Fruit fly (Drosophila melanogaster) whole organism, adult: ENCODE data around the gene CG4133.

Experiments
- CG11617 ChIP-seq: fragments of 200-800 bp; sonication (Bioruptor generic); optimal IDR thresholded peaks from 2 replicates; lab custom pipeline; 2017; ENCODE audit warnings: mild to moderate bottlenecking, missing biosample characterization, missing genetic modification reagents, missing genetic modification characterization
- CG12768 ChIP-seq: fragments of 200-800 bp; sonication (Bioruptor generic); optimal IDR thresholded peaks from 2 replicates; lab custom pipeline; 2017; ENCODE audit warnings: missing biosample characterization, missing genetic modification characterization, mild to moderate bottlenecking, moderate library complexity, missing genetic modification reagents
- CG14711 ChIP-seq: fragments of 200-800 bp; sonication (Bioruptor generic); optimal IDR thresholded peaks from 2 replicates; lab custom pipeline; 2018; ENCODE audit warnings: missing biosample characterization, mild to moderate bottlenecking, missing genetic modification characterization, moderate library complexity
- CG1620 ChIP-seq: fragments of 200-800 bp; sonication (Bioruptor generic); optimal IDR thresholded peaks from 2 replicates; lab custom pipeline; 2016; ENCODE audit warnings: missing biosample characterization, missing genetic modification characterization
- CG33017 ChIP-seq: fragments of 200-800 bp; sonication (Bioruptor generic); optimal IDR thresholded peaks from 2 replicates; lab custom pipeline; 2018; ENCODE audit warnings: missing biosample characterization, mild to moderate bottlenecking, missing genetic modification characterization, moderate library complexity
- CG5204 ChIP-seq: fragments of 200-800 bp; sonication (Bioruptor generic); optimal IDR thresholded peaks from 2 replicates; lab custom pipeline; 2016; ENCODE audit warnings: missing biosample characterization, missing genetic modification characterization
- CG7045 ChIP-seq: fragments of 200-800 bp; sonication (Bioruptor generic); optimal IDR thresholded peaks from 2 replicates; lab custom pipeline; 2017; ENCODE audit warnings: missing biosample characterization, mild to moderate bottlenecking, missing genetic modification characterization
- CG7101 ChIP-seq: fragments of 200-800 bp; sonication (Bioruptor generic); optimal IDR thresholded peaks from 2 replicates; lab custom pipeline; 2018; ENCODE audit warnings: missing biosample characterization, mild to moderate bottlenecking, missing genetic modification characterization, moderate library complexity
- Clk ChIP-seq: fragments of 200-800 bp; sonication (Bioruptor generic); optimal IDR thresholded peaks from 2 replicates; lab custom pipeline; 2017; ENCODE audit warnings: missing biosample characterization, missing genetic modification characterization
- Crg-1 ChIP-seq: fragments of 200-800 bp; sonication (Bioruptor generic); optimal IDR thresholded peaks from 2 replicates; lab custom pipeline; 2016; ENCODE audit warnings: missing biosample characterization, missing genetic modification characterization
- Hr96 ChIP-seq: fragments of 200-800 bp; sonication (Bioruptor generic); optimal IDR thresholded peaks from 2 replicates; lab custom pipeline; 2016; ENCODE audit warnings: missing biosample characterization, missing genetic modification characterization
- Mnt ChIP-seq: fragments of 200-800 bp; sonication (Bioruptor generic); optimal IDR thresholded peaks from 2 replicates; lab custom pipeline; 2016; ENCODE audit warnings: missing biosample characterization, mild to moderate bottlenecking, missing genetic modification characterization
- bab1 ChIP-seq: fragments of 200-800 bp; sonication (Bioruptor generic); optimal IDR thresholded peaks from 3 replicates; lab custom pipeline; 2019; ENCODE audit warnings: missing biosample characterization, mild to moderate bottlenecking, missing genetic modification characterization, moderate library complexity
- cic ChIP-seq: fragments of 200-800 bp; sonication (Bioruptor generic); optimal IDR thresholded peaks from 2 replicates; lab custom pipeline; 2017; ENCODE audit warnings: missing biosample characterization, mild to moderate bottlenecking, missing genetic modification characterization, moderate library complexity
- cnc ChIP-seq, 2 experiments: fragments of >200 bp; optimal IDR thresholded peaks; 2 replicates each; lab custom pipeline; 2017
- kay ChIP-seq: fragments of 200-800 bp; sonication (Bioruptor generic); peaks from one replicate; lab custom pipeline; 2016; ENCODE audit warnings: missing biosample characterization, missing genetic modification characterization, borderline replicate concordance
- ovo ChIP-seq: fragments of 200-800 bp; sonication (Bioruptor generic); optimal IDR thresholded peaks from 2 replicates; lab custom pipeline; 2016; ENCODE audit warnings: missing biosample characterization, missing genetic modification characterization
- pad ChIP-seq: fragments of 200-800 bp; sonication (Bioruptor generic); optimal IDR thresholded peaks from 3 replicates; lab custom pipeline; 2017; ENCODE audit warnings: missing biosample characterization, missing genetic modification characterization, mild to moderate bottlenecking, moderate library complexity, missing genetic modification reagents
- tj ChIP-seq: fragments of 200-800 bp; sonication (Bioruptor generic); optimal IDR thresholded peaks from 3 replicates; lab custom pipeline; 2017; ENCODE audit warnings: missing biosample characterization, mild to moderate bottlenecking, missing genetic modification characterization, moderate library complexity
- toe ChIP-seq: fragments of 200-800 bp; sonication (Bioruptor generic); optimal IDR thresholded peaks from 2 replicates; lab custom pipeline; 2016; ENCODE audit warnings: missing biosample characterization, missing genetic modification characterization

CG4133 gene

dm6 chr2L:434439-434838 is 20.9 kb upstream of the CG4133 start:
- TF ChIP-seq kay (GFP tag; lab: Kevin White, UChicago) (peak; percentile 41), Mnt (no peak), cic (peak; percentile 43)

dm6 chr2L:435311-435806 is 20.0 kb upstream of the CG4133 start:
- TF ChIP-seq ovo (peak; percentile 59), CG5204 (GFP tag; lab: Kevin White, UChicago) (peak; percentile 76), CG33017 (tag; lab: Kevin White, UChicago) (peak; percentile 94), toe (peak; percentile 49), kay (GFP tag; lab: Kevin White, UChicago) (peak; percentile 89), CG14711 (tag; lab: Kevin White, UChicago) (peak; percentile 92), CG1620 (peak; percentile 77), Hr96 (GFP tag; lab: Kevin White, UChicago) (peak; percentile 64), Mnt (peak; percentile 74), CG7045 (GFP tag; lab: Kevin White, UChicago) (peak; percentile 87), CG12768 (GFP tag; lab: Kevin White, UChicago) (peak; percentile 97), bab1 (peak; percentile 93), tj (GFP tag; lab: Kevin White, UChicago) (peak; percentile 99), CG7101 (peak; percentile 94), CG11617 (GFP tag; lab: Kevin White, UChicago) (peak; percentile 91), cic (peak; percentile 86), Crg-1 (GFP tag; lab: Kevin White, UChicago) (peak; percentile 74), cnc (optimal IDR thresholded peaks at IDR 0.05; lab: Kevin White, UChicago) (no peak), pad (GFP tag; lab: Kevin White, UChicago) (peak; percentile 78), Clk (GFP tag; lab: Kevin White, UChicago) (peak; percentile 41)

- TF ChIP-seq Clk (GFP tag; lab: Kevin White, UChicago) = no peak
- TF ChIP-seq CG11617 (GFP tag; lab: Kevin White, UChicago) = no peak
- TF ChIP-seq CG14711 (tag; lab: Kevin White, UChicago) = no peak
- TF ChIP-seq ovo = no peak
- no peak for TF ChIP-seq CG12768 (GFP tag; lab: Kevin White, UChicago)
- TF ChIP-seq tj (GFP tag; lab: Kevin White, UChicago) = no peak
- no peak for TF ChIP-seq bab1
- TF ChIP-seq Crg-1 (GFP tag; lab: Kevin White, UChicago) = no peak
- no peak for TF ChIP-seq CG1620
- TF ChIP-seq CG33017 (tag; lab: Kevin White, UChicago) = no peak
- TF ChIP-seq cnc (optimal IDR thresholded peaks at IDR 0.05; lab: Kevin White, UChicago) = no peak
- no peak for TF ChIP-seq Hr96 (GFP tag; lab: Kevin White, UChicago)
- no peak for TF ChIP-seq kay (GFP tag; lab: Kevin White, UChicago)
- no peak for TF ChIP-seq CG5204 (GFP tag; lab: Kevin White, UChicago)
- TF ChIP-seq Mnt = no peak
- TF ChIP-seq CG7101 = no peak
- TF ChIP-seq toe = no peak
- no peak for TF ChIP-seq cic
- TF ChIP-seq pad (GFP tag; lab: Kevin White, UChicago) = no peak
- no peak for TF ChIP-seq CG7045 (GFP tag; lab: Kevin White, UChicago)
These were observed 17.8 kb upstream of the CG4133 start for dm6 chr2L:437498-437897.

- no peak for TF ChIP-seq CG14711 (tag; lab: Kevin White, UChicago)
- TF ChIP-seq tj (GFP tag; lab: Kevin White, UChicago) = no peak
These were observed 16.0 kb upstream of the CG4133 start for dm6 chr2L:439339-439738.

- no peak for TF ChIP-seq Clk (GFP tag; lab: Kevin White, UChicago)
- TF ChIP-seq CG5204 (GFP tag; lab: Kevin White, UChicago) = no peak
- TF ChIP-seq tj (GFP tag; lab: Kevin White, UChicago) = no peak
- no peak for TF ChIP-seq CG33017 (tag; lab: Kevin White, UChicago)
- TF ChIP-seq cnc (optimal IDR thresholded peaks at IDR 0.05; lab: Kevin White, UChicago) = no peak
- TF ChIP-seq CG12768 (GFP tag; lab: Kevin White, UChicago) = no peak
- TF ChIP-seq Hr96 (GFP tag; lab: Kevin White, UChicago) = no peak
- no peak for TF ChIP-seq pad (GFP tag; lab: Kevin White, UChicago)
These were observed 14.5 kb upstream of the CG4133 start for dm6 chr2L:440638-441454.

dm6 chr2L:441455-441730 is 13.9 kb upstream of the CG4133 start:
- TF ChIP-seq pad (GFP tag; lab: Kevin White, UChicago) = no peak
- no peak for TF ChIP-seq cnc (optimal IDR thresholded peaks at IDR 0.05; lab: Kevin White, UChicago)
- TF ChIP-seq tj (GFP tag; lab: Kevin White, UChicago) = no peak
- no peak for TF ChIP-seq CG1620
- TF ChIP-seq Hr96 (GFP tag; lab: Kevin White, UChicago) = no peak
- no peak for TF ChIP-seq CG33017 (tag; lab: Kevin White, UChicago)
- TF ChIP-seq CG11617 (GFP tag; lab: Kevin White, UChicago) = no peak
- TF ChIP-seq Clk (GFP tag; lab: Kevin White, UChicago) = no peak
